Fruit fly (Drosophila melanogaster) whole organism, adult: Measurements from ENCODE around the gene Sytalpha.

Source experiments
- CG11617 ChIP-seq: fragments of 200-800 bp; sonication (Bioruptor generic); optimal IDR thresholded peaks from 2 replicates; lab custom pipeline; 2017; ENCODE audit warnings: mild to moderate bottlenecking, missing biosample characterization, missing genetic modification reagents, missing genetic modification characterization
- CG12768 ChIP-seq: fragments of 200-800 bp; sonication (Bioruptor generic); optimal IDR thresholded peaks from 2 replicates; lab custom pipeline; 2017; ENCODE audit warnings: missing biosample characterization, missing genetic modification characterization, mild to moderate bottlenecking, moderate library complexity, missing genetic modification reagents
- CG14711 ChIP-seq: fragments of 200-800 bp; sonication (Bioruptor generic); optimal IDR thresholded peaks from 2 replicates; lab custom pipeline; 2018; ENCODE audit warnings: missing biosample characterization, mild to moderate bottlenecking, missing genetic modification characterization, moderate library complexity
- CG1620 ChIP-seq: fragments of 200-800 bp; sonication (Bioruptor generic); optimal IDR thresholded peaks from 2 replicates; lab custom pipeline; 2016; ENCODE audit warnings: missing biosample characterization, missing genetic modification characterization
- CG33017 ChIP-seq: fragments of 200-800 bp; sonication (Bioruptor generic); optimal IDR thresholded peaks from 2 replicates; lab custom pipeline; 2018; ENCODE audit warnings: missing biosample characterization, mild to moderate bottlenecking, missing genetic modification characterization, moderate library complexity
- CG5204 ChIP-seq: fragments of 200-800 bp; sonication (Bioruptor generic); optimal IDR thresholded peaks from 2 replicates; lab custom pipeline; 2016; ENCODE audit warnings: missing biosample characterization, missing genetic modification characterization
- CG7045 ChIP-seq: fragments of 200-800 bp; sonication (Bioruptor generic); optimal IDR thresholded peaks from 2 replicates; lab custom pipeline; 2017; ENCODE audit warnings: missing biosample characterization, mild to moderate bottlenecking, missing genetic modification characterization
- Clk ChIP-seq: fragments of 200-800 bp; sonication (Bioruptor generic); optimal IDR thresholded peaks from 2 replicates; lab custom pipeline; 2017; ENCODE audit warnings: missing biosample characterization, missing genetic modification characterization
- Crg-1 ChIP-seq: fragments of 200-800 bp; sonication (Bioruptor generic); optimal IDR thresholded peaks from 2 replicates; lab custom pipeline; 2016; ENCODE audit warnings: missing biosample characterization, missing genetic modification characterization
- Mnt ChIP-seq: fragments of 200-800 bp; sonication (Bioruptor generic); optimal IDR thresholded peaks from 2 replicates; lab custom pipeline; 2016; ENCODE audit warnings: missing biosample characterization, mild to moderate bottlenecking, missing genetic modification characterization
- bab1 ChIP-seq: fragments of 200-800 bp; sonication (Bioruptor generic); optimal IDR thresholded peaks from 3 replicates; lab custom pipeline; 2019; ENCODE audit warnings: missing biosample characterization, mild to moderate bottlenecking, missing genetic modification characterization, moderate library complexity
- cic ChIP-seq: fragments of 200-800 bp; sonication (Bioruptor generic); optimal IDR thresholded peaks from 2 replicates; lab custom pipeline; 2017; ENCODE audit warnings: missing biosample characterization, mild to moderate bottlenecking, missing genetic modification characterization, moderate library complexity
- cnc ChIP-seq, 2 experiments: fragments of >200 bp; optimal IDR thresholded peaks; 2 replicates each; lab custom pipeline; 2017
- kay ChIP-seq: fragments of 200-800 bp; sonication (Bioruptor generic); peaks from one replicate; lab custom pipeline; 2016; ENCODE audit warnings: missing biosample characterization, missing genetic modification characterization, borderline replicate concordance
- ovo ChIP-seq: fragments of 200-800 bp; sonication (Bioruptor generic); optimal IDR thresholded peaks from 2 replicates; lab custom pipeline; 2016; ENCODE audit warnings: missing biosample characterization, missing genetic modification characterization
- pad ChIP-seq: fragments of 200-800 bp; sonication (Bioruptor generic); optimal IDR thresholded peaks from 3 replicates; lab custom pipeline; 2017; ENCODE audit warnings: missing biosample characterization, missing genetic modification characterization, mild to moderate bottlenecking, moderate library complexity, missing genetic modification reagents
- toe ChIP-seq: fragments of 200-800 bp; sonication (Bioruptor generic); optimal IDR thresholded peaks from 2 replicates; lab custom pipeline; 2016; ENCODE audit warnings: missing biosample characterization, missing genetic modification characterization

The Sytalpha gene

dm6 chr2L:17621194-17621593, 29.1 kb downstream of the Sytalpha start:
- TF ChIP-seq cnc (optimal IDR thresholded peaks at IDR 0.05; lab: Kevin White, UChicago) (no peak), CG7045 (no peak), CG12768 (GFP tag; lab: Kevin White, UChicago) (no peak), CG11617 (GFP tag; lab: Kevin White, UChicago) (no peak)

- TF ChIP-seq CG7045 = no peak
- TF ChIP-seq kay = no peak
- TF ChIP-seq Mnt (GFP tag; lab: Kevin White, UChicago) = no peak
- no peak for TF ChIP-seq CG11617 (GFP tag; lab: Kevin White, UChicago)
- no peak for TF ChIP-seq CG33017 (tag; lab: Kevin White, UChicago)
- TF ChIP-seq toe = no peak
- no peak for TF ChIP-seq CG1620 (GFP tag; lab: Kevin White, UChicago)
These were observed 33.9 kb downstream of the Sytalpha start, which contains the start of gene CG15147 for dm6 chr2L:17625992-17626391. TSS of gene CG15147 (minus strand) at chr2L:17626381.

- TF ChIP-seq CG33017 (tag; lab: Kevin White, UChicago) = no peak
- TF ChIP-seq cic (GFP tag; lab: Kevin White, UChicago) = no peak
- no peak for TF ChIP-seq cnc (optimal IDR thresholded peaks at IDR 0.05; lab: Kevin White, UChicago)
- TF ChIP-seq CG7045 = no peak
- TF ChIP-seq CG1620 (GFP tag; lab: Kevin White, UChicago) = no peak
- TF ChIP-seq CG14711 (tag; lab: Kevin White, UChicago) = no peak
- TF ChIP-seq Crg-1 (GFP tag; lab: Kevin White, UChicago) = no peak
- no peak for TF ChIP-seq kay
- no peak for TF ChIP-seq pad (GFP tag; lab: Kevin White, UChicago)
- TF ChIP-seq toe = no peak
- no peak for TF ChIP-seq ovo (GFP tag; lab: Kevin White, UChicago)
- no peak for TF ChIP-seq Clk (GFP tag; lab: Kevin White, UChicago)
- no peak for TF ChIP-seq Mnt (GFP tag; lab: Kevin White, UChicago)
- TF ChIP-seq bab1 = no peak
These were observed 35.5 kb downstream of the Sytalpha start, which contains the start of gene CG43054 for dm6 chr2L:17627559-17627958. TSS of gene CG43054 (plus strand) at chr2L:17627859.

DNA sequence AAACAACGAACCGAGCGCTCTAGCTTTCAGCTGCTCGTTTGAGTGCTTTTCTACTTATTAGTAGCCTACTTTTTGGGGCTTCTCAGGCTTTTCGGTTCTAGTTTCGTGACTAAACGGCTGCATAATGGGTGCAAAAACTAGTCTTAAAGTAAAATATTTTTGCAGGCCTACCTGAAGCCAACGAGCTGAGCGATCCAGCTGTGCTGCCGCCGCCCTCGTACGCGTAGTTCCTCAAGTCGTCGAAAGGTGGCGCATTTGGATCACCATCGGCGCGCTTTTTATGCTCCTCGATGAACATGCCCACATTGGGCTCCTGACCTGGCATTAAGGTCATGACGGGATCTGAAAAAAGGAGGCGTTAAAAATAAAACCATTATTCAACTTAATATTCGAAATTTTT, 58.8 kb downstream of the Sytalpha start:
- TF ChIP-seq bab1 = no peak
- TF ChIP-seq pad (GFP tag; lab: Kevin White, UChicago) = no peak
- TF ChIP-seq toe = no peak
- TF ChIP-seq CG12768 (GFP tag; lab: Kevin White, UChicago) = no peak
- TF ChIP-seq Mnt (GFP tag; lab: Kevin White, UChicago) = no peak
- no peak for TF ChIP-seq CG5204 (GFP tag; lab: Kevin White, UChicago)
- TF ChIP-seq kay = no peak
- no peak for TF ChIP-seq CG11617 (GFP tag; lab: Kevin White, UChicago)
- TF ChIP-seq cnc (optimal IDR thresholded peaks at IDR 0.05; lab: Kevin White, UChicago) = no peak
- TF ChIP-seq ovo (GFP tag; lab: Kevin White, UChicago) = no peak
